Worm (Caenorhabditis elegans): ENCODE results near the gene unc-36.

- no peak for TF ChIP-seq elt-4 (tag; optimal IDR thresholded peaks at IDR 0.05)
- no peak for TF ChIP-seq ceh-45 (GFP tag; IDR thresholded peaks at IDR 0.05)
- TF ChIP-seq ahr-1 (tag; optimal IDR thresholded peaks at IDR 0.05): peak; percentile 56
- TF ChIP-seq gmeb-2 (tag; optimal IDR thresholded peaks at IDR 0.05): no peak
- no peak for TF ChIP-seq pha-4 (tag; optimal IDR thresholded peaks at IDR 0.05)
- TF ChIP-seq C38D4.7 (GFP tag; optimal IDR thresholded peaks at IDR 0.05): no peak
- no peak for TF ChIP-seq syd-9 (tag; optimal IDR thresholded peaks at IDR 0.05)
- no peak for TF ChIP-seq ttx-3 (tag; optimal IDR thresholded peaks at IDR 0.05)
- TF ChIP-seq pat-9 (tag; optimal IDR thresholded peaks at IDR 0.05): no peak
- TF ChIP-seq ztf-16 (tag; optimal IDR thresholded peaks at IDR 0.05): peak; percentile 30
Measured at ce11 chrIII:8144574-8145065, 56.4 kb downstream of the unc-36 start, which contains the start of the genes C14B9.8 and mrpl-18.

All from whole organism, late embryonic.